Worm (Caenorhabditis elegans) whole organism, L1 larva: ENCODE results near the gene K07F5.16.
A peak's percentile ranks its signal among the peaks of the same experiment; 100 is the strongest.

Experiments used
- F16B12.6 ChIP-seq: fragments of 150-350 bp; optimal IDR thresholded peaks from 2 replicates; lab custom pipeline; 2014; ENCODE audit warnings: missing biosample characterization, missing genetic modification characterization
- blmp-1 ChIP-seq: fragments of 150-350 bp; optimal IDR thresholded peaks from 2 replicates; lab custom pipeline; 2014; ENCODE audit warnings: missing biosample characterization, missing genetic modification characterization
- ceh-8 ChIP-seq: fragments of 200-800 bp; sonication (Bioruptor generic); optimal IDR thresholded peaks from 2 replicates; lab custom pipeline; 2018; ENCODE audit warnings: mild to moderate bottlenecking, missing genetic modification characterization, moderate library complexity, missing compliant biosample characterization
- ceh-82 ChIP-seq, 3 experiments: fragments of 150-350 bp in 1 of 3; sonication (generic microtip) in 2 of 3; optimal IDR thresholded peaks; 2 replicates each; lab custom pipeline; 2014 to 2017; ENCODE audit warnings: missing biosample characterization in 3 of 3, missing genetic modification characterization in 3 of 3
- dpl-1 ChIP-seq, 3 experiments: fragments of 150-350 bp in 2 of 3; sonication (generic microtip) in 1 of 3; optimal IDR thresholded peaks; 2 replicates each; lab custom pipeline; 2014 to 2017; ENCODE audit warnings: missing biosample characterization in 3 of 3, missing genetic modification characterization in 3 of 3, missing genetic modification reagents in 3 of 3
- efl-1 ChIP-seq, 4 experiments: fragments of 150-350 bp; optimal IDR thresholded peaks in 3 of 4; peaks in 1 of 4; 1 replicate in 1 of 4; 2 replicates in 3 of 4; lab custom pipeline; 2014; ENCODE audit warnings: missing biosample characterization in 2 of 4, missing genetic modification characterization in 2 of 4, missing genetic modification reagents in 2 of 4
- egl-13 ChIP-seq: sonication (generic microtip); optimal IDR thresholded peaks from 2 replicates; lab custom pipeline; 2016; ENCODE audit warnings: missing genotype, missing genetic modification reagents, missing genetic modification characterization, missing compliant biosample characterization
- elt-2 ChIP-seq: sonication (generic microtip); optimal IDR thresholded peaks from 2 replicates; lab custom pipeline; 2016; ENCODE audit warnings: missing genetic modification characterization, mild to moderate bottlenecking, inconsistent platforms, missing compliant biosample characterization, missing genetic modification reagents
- fkh-10 ChIP-seq: sonication (generic microtip); optimal IDR thresholded peaks from 2 replicates; lab custom pipeline; 2017; ENCODE audit warnings: missing biosample characterization, missing genetic modification reagents, missing genetic modification characterization
- fos-1 ChIP-seq: fragments of 150-350 bp; optimal IDR thresholded peaks from 2 replicates; lab custom pipeline; 2014; ENCODE audit warnings: missing biosample characterization, missing genetic modification characterization
- hpl-2 ChIP-seq: fragments of 150-350 bp; optimal IDR thresholded peaks from 2 replicates; lab custom pipeline; 2014; ENCODE audit warnings: missing biosample characterization, missing genetic modification reagents, missing genetic modification characterization
- lin-14 ChIP-seq: fragments of 200-800 bp; sonication (Bioruptor generic); optimal IDR thresholded peaks from 2 replicates; lab custom pipeline; 2018; ENCODE audit warnings: mild to moderate bottlenecking, missing genetic modification characterization, moderate library complexity, missing compliant biosample characterization
- lin-35 ChIP-seq, 2 experiments: fragments of 150-350 bp; optimal IDR thresholded peaks; 2 replicates each; lab custom pipeline; 2014; ENCODE audit warnings: missing biosample characterization in 2 of 2, missing genetic modification characterization in 2 of 2, missing genetic modification reagents in 2 of 2
- lin-39 ChIP-seq: fragments of 150-350 bp; optimal IDR thresholded peaks from 2 replicates; lab custom pipeline; 2014; ENCODE audit warnings: missing biosample characterization, missing genetic modification reagents, missing genetic modification characterization
- lsy-2 ChIP-seq, 2 experiments: fragments of 150-350 bp; optimal IDR thresholded peaks; 2 replicates each; lab custom pipeline; 2014; ENCODE audit warnings: missing biosample characterization in 2 of 2, missing genetic modification characterization in 2 of 2
- mdl-1 ChIP-seq, 2 experiments: fragments of 150-350 bp; optimal IDR thresholded peaks; 2 replicates each; lab custom pipeline; 2014 to 2017; ENCODE audit warnings: missing biosample characterization in 2 of 2, missing genetic modification characterization in 2 of 2, inconsistent platforms in 1 of 2
- mep-1 ChIP-seq: fragments of 150-350 bp; optimal IDR thresholded peaks from 2 replicates; lab custom pipeline; 2014; ENCODE audit warnings: missing biosample characterization, missing genetic modification characterization
- nhr-11 ChIP-seq: fragments of 150-350 bp; optimal IDR thresholded peaks from 2 replicates; lab custom pipeline; 2014; ENCODE audit warnings: missing biosample characterization, missing genetic modification characterization
- nhr-12 ChIP-seq: sonication (generic microtip); optimal IDR thresholded peaks from 2 replicates; lab custom pipeline; 2017; ENCODE audit warnings: missing biosample characterization, missing genetic modification characterization
- nhr-84 ChIP-seq: sonication (generic microtip); optimal IDR thresholded peaks from 2 replicates; lab custom pipeline; 2017; ENCODE audit warnings: missing biosample characterization, missing genetic modification characterization
- pag-3 ChIP-seq: sonication (generic microtip); optimal IDR thresholded peaks from 2 replicates; lab custom pipeline; 2017; ENCODE audit warnings: missing genetic modification characterization, mild to moderate bottlenecking, missing compliant biosample characterization, antibody characterized with exemption, borderline replicate concordance; ENCODE audit not compliant: insufficient read depth
- pax-3 ChIP-seq: fragments of 200-800 bp; sonication (Bioruptor generic); optimal IDR thresholded peaks from 2 replicates; lab custom pipeline; 2018; ENCODE audit warnings: mild to moderate bottlenecking, missing genetic modification characterization, moderate library complexity, missing compliant biosample characterization
- rnt-1 ChIP-seq: sonication (generic microtip); optimal IDR thresholded peaks from 2 replicates; lab custom pipeline; 2016; ENCODE audit warnings: mild to moderate bottlenecking, missing genetic modification characterization, moderate library complexity, missing compliant biosample characterization
- snu-23 ChIP-seq: sonication (generic microtip); optimal IDR thresholded peaks from 2 replicates; lab custom pipeline; 2016; ENCODE audit warnings: missing genetic modification characterization, missing compliant biosample characterization
- tbx-2 ChIP-seq: sonication (generic microtip); optimal IDR thresholded peaks from 2 replicates; lab custom pipeline; 2016; ENCODE audit warnings: missing genetic modification characterization, missing compliant biosample characterization
- unc-130 ChIP-seq: fragments of 150-350 bp; optimal IDR thresholded peaks from 2 replicates; lab custom pipeline; 2017; ENCODE audit warnings: missing biosample characterization, missing genetic modification characterization, inconsistent platforms
- unc-30 ChIP-seq: sonication (generic microtip); optimal IDR thresholded peaks from 2 replicates; lab custom pipeline; 2017; ENCODE audit warnings: missing biosample characterization, missing genetic modification characterization
- ztf-11 ChIP-seq, 2 experiments: sonication (generic microtip); optimal IDR thresholded peaks; 2 replicates each; lab custom pipeline; 2016 to 2017; ENCODE audit warnings: missing genetic modification characterization in 2 of 2, missing biosample characterization in 1 of 2, missing compliant biosample characterization in 1 of 2

K07F5.16 gene

ce11 chrIV:9899227-9899626 lies 35.3 kb downstream of the K07F5.16 start:
- peak; percentile 14 for TF ChIP-seq fkh-10 (GFP tag; lab: Kevin White, UChicago)
- TF ChIP-seq pag-3 (tag; lab: Kevin White, UChicago), result no peak
- no peak for TF ChIP-seq ceh-8 (GFP tag; lab: Kevin White, UChicago)
- no peak for TF ChIP-seq mdl-1 (tag; optimal IDR thresholded peaks at IDR 0.05; lab: Kevin White, UChicago)
- TF ChIP-seq nhr-12, result no peak
- peak; percentile 62 for TF ChIP-seq lin-14
- peak; percentile 34 to 45 for TF ChIP-seq efl-1 (optimal IDR thresholded peaks at IDR 0.05; lab: Kevin White, UChicago)
- TF ChIP-seq efl-1 (GFP tag; optimal IDR thresholded peaks at IDR 0.05 in 1 of 2; lab: Kevin White, UChicago), result peak; percentile 37 to 93
- no peak for TF ChIP-seq rnt-1
- no peak for TF ChIP-seq fos-1 (tag; lab: Kevin White, UChicago)
- no peak for TF ChIP-seq pax-3 (tag; lab: Kevin White, UChicago)
- TF ChIP-seq lin-39 (tag; lab: Kevin White, UChicago), result no peak
- TF ChIP-seq lin-35 (GFP tag; optimal IDR thresholded peaks at IDR 0.05; lab: Kevin White, UChicago), result peak; percentile 10 to 66
- no peak for TF ChIP-seq F16B12.6 (tag; lab: Kevin White, UChicago)
- TF ChIP-seq nhr-84 (tag; lab: Kevin White, UChicago), result no peak
- no peak for TF ChIP-seq unc-30 (tag; lab: Kevin White, UChicago)
- TF ChIP-seq hpl-2 (GFP tag; lab: Kevin White, UChicago), result no peak
- TF ChIP-seq egl-13, result no peak
- peak; percentile 19 for TF ChIP-seq mep-1 (tag; lab: Kevin White, UChicago)
- TF ChIP-seq ceh-82 (tag; optimal IDR thresholded peaks at IDR 0.05; lab: Kevin White, UChicago), result peak in 1 of 3 experiments; percentile 7
- no peak for TF ChIP-seq unc-130 (tag; lab: Kevin White, UChicago)
- TF ChIP-seq snu-23 (GFP tag; lab: Kevin White, UChicago), result no peak
- TF ChIP-seq ztf-11 (tag; optimal IDR thresholded peaks at IDR 0.05; lab: Kevin White, UChicago), result no peak
- no peak for TF ChIP-seq nhr-11 (tag; lab: Kevin White, UChicago)
- no peak for TF ChIP-seq elt-2 (tag; lab: Kevin White, UChicago)
- TF ChIP-seq dpl-1 (GFP tag; optimal IDR thresholded peaks at IDR 0.05; lab: Kevin White, UChicago), result peak; percentile 13 to 42 (median 31)

- no peak for TF ChIP-seq tbx-2 (tag; lab: Kevin White, UChicago)
- TF ChIP-seq nhr-12, result no peak
- no peak for TF ChIP-seq egl-13
- no peak for TF ChIP-seq efl-1 (optimal IDR thresholded peaks at IDR 0.05; lab: Kevin White, UChicago)
- no peak for TF ChIP-seq efl-1 (GFP tag; optimal IDR thresholded peaks at IDR 0.05 in 1 of 2; lab: Kevin White, UChicago)
These were observed 39.7 kb downstream of the K07F5.16 start, which contains the start of gene best-13 for ce11 chrIV:9903608-9904007. Gene best-13 (plus strand): TSS chrIV:9903908.

- TF ChIP-seq blmp-1 (peak; percentile 34), lsy-2 (tag; optimal IDR thresholded peaks at IDR 0.05; lab: Kevin White, UChicago) (no peak)
These were observed 49.1 kb downstream of the K07F5.16 start for ce11 chrIV:9913064-9913463.
